Worm (Caenorhabditis elegans): ENCODE data around the gene cest-6.

Gene cest-6

DNA sequence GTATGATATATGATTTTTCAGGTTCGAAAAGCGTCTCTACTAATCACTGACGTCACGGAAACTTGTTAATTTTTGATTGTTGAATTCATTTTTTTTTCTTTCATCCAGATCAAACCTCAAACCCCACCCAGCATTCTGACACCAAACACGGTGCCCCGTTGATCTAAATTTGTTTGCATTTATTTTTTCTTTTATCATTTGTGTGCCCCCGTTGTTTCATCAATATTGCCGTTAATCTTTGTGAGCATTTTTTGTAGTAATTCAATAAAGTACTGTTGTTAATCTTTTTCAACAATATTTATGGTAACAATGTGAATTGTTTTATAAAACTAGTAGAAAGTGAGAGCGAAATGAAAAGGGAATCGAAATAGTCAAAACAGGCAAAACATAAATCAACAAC lies 11.5 kb downstream of the cest-6 start:
- TF ChIP-seq hlh-6 (tag; optimal IDR thresholded peaks at IDR 0.05) (no peak), nhr-11 (tag; optimal IDR thresholded peaks at IDR 0.05) (no peak), ceh-31 (tag; optimal IDR thresholded peaks at IDR 0.05) (no peak), hlh-15 (tag; optimal IDR thresholded peaks at IDR 0.05) (no peak), ztf-16 (tag; optimal IDR thresholded peaks at IDR 0.05) (no peak), fkh-10 (GFP tag; optimal IDR thresholded peaks at IDR 0.05) (no peak), lin-11 (tag; optimal IDR thresholded peaks at IDR 0.05) (no peak), ceh-9 (tag; optimal IDR thresholded peaks at IDR 0.05) (no peak), K02D7.2 (tag; optimal IDR thresholded peaks at IDR 0.05) (no peak), ceh-24 (tag; optimal IDR thresholded peaks at IDR 0.05) (no peak), dmd-4 (tag; optimal IDR thresholded peaks at IDR 0.05; ENCODE audit: borderline replicate concordance) (no peak), ceh-30 (tag; optimal IDR thresholded peaks at IDR 0.05) (no peak), ama-1 (optimal IDR thresholded peaks at IDR 0.05) (no peak), ceh-22 (tag; optimal IDR thresholded peaks at IDR 0.05) (no peak), nhr-232 (tag; optimal IDR thresholded peaks at IDR 0.05) (no peak), pat-9 (tag; optimal IDR thresholded peaks at IDR 0.05) (no peak), gmeb-2 (tag; optimal IDR thresholded peaks at IDR 0.05) (no peak), tbx-2 (tag; optimal IDR thresholded peaks at IDR 0.05) (no peak), rnt-1 (tag; optimal IDR thresholded peaks at IDR 0.05) (no peak), mec-3 (tag; optimal IDR thresholded peaks at IDR 0.05; ENCODE audit: borderline replicate concordance) (no peak)

DNA sequence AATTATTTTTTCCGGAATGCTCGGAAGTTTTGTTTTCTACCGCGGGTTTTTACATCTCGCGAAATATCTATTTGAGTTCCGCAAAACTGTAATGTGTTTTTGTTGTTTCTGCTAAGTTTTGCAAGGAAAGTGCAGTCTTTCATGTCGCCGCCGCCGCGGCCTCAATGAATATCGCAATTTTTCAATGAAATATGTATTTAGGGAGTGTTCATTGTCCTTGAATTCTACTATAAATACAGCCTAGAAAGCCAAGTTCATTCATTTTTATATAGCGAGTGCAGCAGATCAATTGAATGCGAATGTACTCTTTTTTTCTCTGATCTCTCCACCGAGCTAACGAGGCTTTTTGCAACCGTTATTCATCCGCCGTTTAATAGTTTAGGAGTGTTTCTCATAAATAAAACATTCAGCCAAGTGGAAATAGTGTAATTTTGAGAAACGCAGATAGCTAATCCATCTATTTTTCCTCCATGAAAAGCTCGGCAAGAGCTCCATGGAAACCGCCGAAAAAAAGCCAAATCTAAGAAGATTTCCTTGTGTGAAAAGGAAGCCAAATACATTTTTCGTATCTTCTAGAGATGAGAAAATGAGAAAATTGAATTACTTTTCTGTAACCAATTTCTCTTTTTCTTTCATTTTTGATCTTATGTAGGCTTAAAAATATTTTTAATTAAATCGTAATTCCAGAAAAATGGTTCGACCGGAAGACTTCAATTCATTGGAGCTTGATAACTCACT lies 15.3 kb downstream of the cest-6 start, which contains the start of gene T22D1.3:
Gene T22D1.3, plus strand, starts transcription at position 688 of the 738 bp plus-strand sequence.
- TF ChIP-seq fkh-10 (GFP tag; optimal IDR thresholded peaks at IDR 0.05) = no peak
- no peak for TF ChIP-seq ceh-30 (tag; optimal IDR thresholded peaks at IDR 0.05)
- no peak for TF ChIP-seq dve-1 (tag; optimal IDR thresholded peaks at IDR 0.05)
- TF ChIP-seq ama-1 (optimal IDR thresholded peaks at IDR 0.05) = peak; percentile 28

DNA sequence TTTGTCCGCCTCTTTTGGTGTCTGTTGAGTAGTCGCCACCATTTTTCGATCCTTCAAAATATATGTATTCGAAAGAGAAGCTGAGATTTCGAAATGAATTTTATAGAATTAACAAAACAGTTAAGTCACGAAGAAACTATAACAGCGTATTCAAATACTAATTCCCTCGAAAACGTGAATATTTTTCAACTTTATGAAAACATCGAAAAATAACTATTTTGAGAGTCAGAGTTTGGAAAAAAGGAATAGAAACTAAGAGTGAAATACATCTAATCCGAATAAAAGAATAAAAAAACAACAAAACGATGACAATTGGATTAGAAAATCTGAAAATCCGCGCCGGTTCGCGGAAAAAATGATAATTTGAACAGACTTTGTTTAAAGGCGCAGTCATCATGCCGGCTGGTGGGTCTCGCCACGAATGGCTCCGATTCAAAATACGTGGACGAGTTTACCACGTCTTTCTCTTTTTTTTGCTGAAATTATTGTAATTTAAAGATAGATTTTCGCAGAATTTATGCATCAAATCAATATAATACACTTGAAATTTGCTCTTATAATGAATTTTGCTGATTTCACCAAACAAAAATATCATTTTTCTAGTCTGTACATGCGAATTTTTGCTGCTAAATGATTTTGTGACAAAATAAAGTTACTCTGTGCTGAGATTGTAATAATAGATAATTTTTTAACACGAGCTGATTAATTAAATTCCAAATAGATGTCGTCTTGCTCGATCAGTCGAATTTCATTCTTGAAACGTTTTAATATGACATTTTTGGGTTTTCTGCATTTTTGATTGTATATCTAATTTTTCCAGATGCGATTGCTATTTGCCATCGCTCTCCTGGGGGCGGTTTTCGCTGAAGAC lies 18.2 kb downstream of the cest-6 start, which contains the start of the genes rpn-1 and ribo-1:
Gene rpn-1, minus strand, starts transcription at position 51 of the 871 bp plus-strand sequence.
Gene ribo-1, plus strand, starts transcription at position 821 of the 871 bp plus-strand sequence.
- TF ChIP-seq ttx-3 (tag; optimal IDR thresholded peaks at IDR 0.05) (no peak), elt-4 (tag; optimal IDR thresholded peaks at IDR 0.05) (no peak), ahr-1 (tag; optimal IDR thresholded peaks at IDR 0.05) (no peak), ceh-34 (tag; optimal IDR thresholded peaks at IDR 0.05) (no peak), zip-5 (tag; optimal IDR thresholded peaks at IDR 0.05) (no peak), eyg-1 (tag; optimal IDR thresholded peaks at IDR 0.05) (no peak), ama-1 (optimal IDR thresholded peaks at IDR 0.05) (no peak), pat-9 (tag; optimal IDR thresholded peaks at IDR 0.05) (no peak)

DNA sequence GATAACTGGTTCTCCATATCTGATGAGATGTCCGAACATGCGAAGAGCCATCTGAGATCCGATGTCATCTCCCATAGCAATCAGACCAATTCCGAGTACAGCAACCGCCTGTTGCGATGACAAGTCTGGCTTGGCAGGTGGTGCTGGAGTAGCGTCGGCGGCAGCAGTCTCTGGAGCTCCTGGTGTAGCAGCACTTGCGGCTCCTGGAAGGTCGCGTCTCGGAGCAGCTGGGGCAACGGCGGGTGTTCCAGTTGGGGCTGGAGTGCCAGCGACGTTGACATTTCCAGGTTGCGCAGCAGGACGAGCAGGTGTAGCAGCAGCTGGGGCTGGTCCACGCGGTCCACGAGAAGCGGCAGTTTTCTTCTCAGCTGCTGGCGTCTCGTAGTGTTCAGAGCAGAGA lies 20.8 kb downstream of the cest-6 start:
- TF ChIP-seq C08G9.2 (tag; optimal IDR thresholded peaks at IDR 0.05) = peak; percentile 28
- TF ChIP-seq pha-4 (tag; optimal IDR thresholded peaks at IDR 0.05) = no peak
- no peak for TF ChIP-seq rnt-1 (tag; optimal IDR thresholded peaks at IDR 0.05)
- no peak for TF ChIP-seq hlh-13 (GFP tag; optimal IDR thresholded peaks at IDR 0.05)
- no peak for TF ChIP-seq lin-11 (tag; optimal IDR thresholded peaks at IDR 0.05)
- no peak for TF ChIP-seq ceh-31 (tag; optimal IDR thresholded peaks at IDR 0.05)
- TF ChIP-seq elt-4 (tag; optimal IDR thresholded peaks at IDR 0.05) = no peak
- no peak for TF ChIP-seq sdc-2 (tag; optimal IDR thresholded peaks at IDR 0.05)
- TF ChIP-seq unc-55 (GFP tag; optimal IDR thresholded peaks at IDR 0.05) = no peak
- peak; percentile 24 for TF ChIP-seq mec-3 (tag; optimal IDR thresholded peaks at IDR 0.05; ENCODE audit: borderline replicate concordance)
